Worm (Caenorhabditis elegans): ENCODE measurements around the gene ZK637.15.

ZK637.15 gene

DNA sequence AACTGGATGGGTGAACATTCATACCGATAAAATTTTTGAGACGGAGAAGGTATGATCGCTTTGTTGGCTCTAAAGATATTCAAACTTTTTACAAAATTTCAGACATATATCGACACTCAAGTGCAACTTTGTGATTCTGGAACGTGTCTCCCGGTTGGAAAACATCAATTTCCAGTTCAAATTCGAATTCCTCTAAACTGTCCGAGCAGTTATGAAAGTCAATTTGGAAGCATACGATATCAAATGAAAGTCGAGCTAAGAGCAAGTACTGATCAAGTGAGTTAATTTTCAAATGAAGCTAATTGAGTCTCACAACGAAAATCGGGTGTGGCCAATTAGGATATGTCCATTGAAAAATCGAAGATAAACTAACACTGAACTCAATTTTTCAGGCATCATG, 14.5 kb downstream of the ZK637.15 start:
- TF ChIP-seq ref-1 (GFP tag; conservative IDR thresholded peaks at IDR 0.05), result no peak
- TF ChIP-seq ztf-23 (GFP tag; IDR thresholded peaks at IDR 0.05), result no peak
- no peak for TF ChIP-seq T22C8.4 (GFP tag; IDR thresholded peaks at IDR 0.05)
- TF ChIP-seq flt-1 (GFP tag; IDR thresholded peaks at IDR 0.05), result no peak
- TF ChIP-seq klf-2 (GFP tag; conservative IDR thresholded peaks at IDR 0.05), result no peak
- no peak for TF ChIP-seq cog-1 (tag; optimal IDR thresholded peaks at IDR 0.05)
- no peak for TF ChIP-seq med-1 (GFP tag; optimal IDR thresholded peaks at IDR 0.05; ENCODE audit: insufficient read depth)
- no peak for TF ChIP-seq ztf-29 (GFP tag; IDR thresholded peaks at IDR 0.05)
- TF ChIP-seq tab-1 (GFP tag; IDR thresholded peaks at IDR 0.05), result no peak

DNA sequence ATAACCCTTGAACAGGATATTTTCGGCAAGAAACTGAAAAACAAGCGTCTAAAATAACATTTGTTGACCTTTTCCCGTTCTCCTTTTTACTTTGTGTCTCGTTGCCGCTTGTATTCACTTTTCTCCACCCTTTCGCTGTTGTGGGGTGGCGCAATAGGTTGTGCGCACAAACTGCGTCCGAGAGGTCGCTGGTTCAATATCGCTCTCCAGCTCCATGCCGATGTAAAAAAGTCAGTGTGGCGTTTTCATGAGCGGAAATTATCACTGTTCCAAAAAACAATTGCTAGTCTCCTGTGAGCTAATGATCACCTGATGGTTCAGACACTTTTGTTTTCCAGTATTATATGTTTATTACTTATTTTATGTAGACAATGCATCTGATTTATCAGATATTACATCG, 17.7 kb downstream of the ZK637.15 start:
- TF ChIP-seq cog-1 (tag; optimal IDR thresholded peaks at IDR 0.05) (peak; percentile 91), tab-1 (GFP tag; IDR thresholded peaks at IDR 0.05) (peak; percentile 93), klf-2 (GFP tag; conservative IDR thresholded peaks at IDR 0.05) (peak; percentile 92), ref-1 (GFP tag; conservative IDR thresholded peaks at IDR 0.05) (peak; percentile 89), ztf-23 (GFP tag; IDR thresholded peaks at IDR 0.05) (peak; percentile 95), T22C8.4 (GFP tag; IDR thresholded peaks at IDR 0.05) (peak; percentile 87), ztf-29 (GFP tag; IDR thresholded peaks at IDR 0.05) (peak; percentile 94), med-1 (GFP tag; optimal IDR thresholded peaks at IDR 0.05; ENCODE audit: insufficient read depth) (peak; percentile 54), flt-1 (GFP tag; IDR thresholded peaks at IDR 0.05) (peak; percentile 96)

DNA sequence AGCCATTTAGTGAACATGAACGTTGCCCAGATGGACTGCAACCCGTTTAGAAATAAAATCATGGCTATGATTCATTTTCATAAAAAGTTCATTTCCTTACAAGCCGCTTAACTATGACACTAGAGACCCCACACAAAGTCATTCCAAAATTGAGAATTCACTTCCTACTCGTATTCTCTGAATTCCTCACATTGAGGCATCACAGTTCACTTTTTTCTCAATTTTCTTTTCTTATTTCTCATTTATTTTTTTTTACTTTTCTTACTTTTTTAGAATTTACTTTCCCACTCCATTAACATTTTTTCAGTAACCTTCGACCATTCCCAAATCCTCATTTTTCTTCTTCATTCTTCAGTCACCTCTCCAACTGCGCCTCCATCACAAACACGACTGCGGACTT, 24.5 kb downstream of the ZK637.15 start, which contains the start of gene dhrr-1:
Gene dhrr-1, plus strand, starts transcription at position 301 of the 400 bp plus-strand sequence.
- no peak for TF ChIP-seq flt-1 (GFP tag; IDR thresholded peaks at IDR 0.05)
- TF ChIP-seq ztf-23 (GFP tag; IDR thresholded peaks at IDR 0.05), result no peak
- TF ChIP-seq ref-1 (GFP tag; conservative IDR thresholded peaks at IDR 0.05), result no peak

DNA sequence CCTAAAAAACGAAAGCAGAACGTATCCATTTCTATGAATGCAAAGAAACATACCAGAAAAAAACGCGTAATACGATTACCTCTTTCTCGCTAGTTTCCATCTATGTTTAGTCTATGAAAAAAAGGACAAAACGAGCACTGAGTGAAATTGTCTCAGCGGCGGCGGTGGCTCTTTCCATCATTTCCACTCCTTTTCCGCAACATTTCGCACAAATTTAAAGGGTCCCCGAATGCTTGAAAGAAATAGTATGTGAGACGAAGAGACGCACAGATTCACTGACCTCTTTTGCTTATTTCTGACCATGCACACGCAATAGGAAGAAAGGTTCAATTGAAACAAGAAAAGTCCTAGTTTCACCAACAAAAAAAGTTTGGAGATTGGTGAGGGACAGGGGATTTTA, 26.4 kb downstream of the ZK637.15 start:
- TF ChIP-seq cog-1 (tag; optimal IDR thresholded peaks at IDR 0.05), result no peak
- no peak for TF ChIP-seq flt-1 (GFP tag; IDR thresholded peaks at IDR 0.05)
- no peak for TF ChIP-seq tab-1 (GFP tag; IDR thresholded peaks at IDR 0.05)
- no peak for TF ChIP-seq T22C8.4 (GFP tag; IDR thresholded peaks at IDR 0.05)
- no peak for TF ChIP-seq ztf-23 (GFP tag; IDR thresholded peaks at IDR 0.05)
- no peak for TF ChIP-seq ref-1 (GFP tag; conservative IDR thresholded peaks at IDR 0.05)

DNA sequence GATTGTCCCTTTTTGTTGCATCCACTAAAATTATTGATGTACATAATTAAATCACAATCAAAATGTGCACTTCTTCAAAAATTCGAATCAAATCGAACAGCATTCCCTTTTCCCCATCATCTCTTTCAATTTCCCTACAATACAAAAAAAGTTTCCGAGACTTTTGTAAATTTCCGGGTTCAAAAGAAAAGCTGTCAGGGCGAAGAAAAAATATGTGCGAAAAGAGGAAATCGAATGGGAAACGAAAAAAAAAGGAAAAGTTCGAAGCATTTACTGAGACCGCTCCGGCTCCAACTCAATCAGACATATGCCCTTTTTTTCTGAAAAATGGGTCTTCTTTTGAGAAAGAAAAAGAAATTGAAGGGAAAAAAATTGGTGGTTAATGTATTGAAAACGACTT, 29.3 kb downstream of the ZK637.15 start:
- TF ChIP-seq klf-2 (GFP tag; conservative IDR thresholded peaks at IDR 0.05), result no peak
- TF ChIP-seq T22C8.4 (GFP tag; IDR thresholded peaks at IDR 0.05), result no peak
- TF ChIP-seq ztf-29 (GFP tag; IDR thresholded peaks at IDR 0.05), result no peak
- TF ChIP-seq ref-1 (GFP tag; conservative IDR thresholded peaks at IDR 0.05), result no peak
- TF ChIP-seq ztf-23 (GFP tag; IDR thresholded peaks at IDR 0.05), result no peak
- TF ChIP-seq tab-1 (GFP tag; IDR thresholded peaks at IDR 0.05), result no peak
- TF ChIP-seq med-1 (GFP tag; optimal IDR thresholded peaks at IDR 0.05; ENCODE audit: insufficient read depth), result no peak
- no peak for TF ChIP-seq cog-1 (tag; optimal IDR thresholded peaks at IDR 0.05)
- no peak for TF ChIP-seq flt-1 (GFP tag; IDR thresholded peaks at IDR 0.05)

DNA sequence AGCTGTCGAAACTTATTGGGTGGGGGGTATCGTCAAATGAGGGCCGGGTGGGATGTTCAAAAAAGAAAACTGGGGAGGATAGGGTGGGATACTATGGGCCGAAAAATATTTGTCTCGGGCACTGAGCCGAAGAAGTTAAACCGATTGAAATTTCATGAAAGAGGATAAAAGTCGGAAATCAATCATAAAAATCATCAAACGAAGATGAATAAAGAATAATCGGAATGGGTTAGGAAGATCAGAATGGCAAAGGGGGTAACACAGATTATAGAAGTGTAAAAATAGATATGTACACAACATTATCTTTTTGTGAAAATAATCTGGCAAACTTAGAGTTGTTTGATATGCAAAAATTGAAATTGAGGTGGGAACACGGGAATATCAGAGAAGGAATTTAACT, 35.7 kb downstream of the ZK637.15 start:
- TF ChIP-seq med-1 (GFP tag; optimal IDR thresholded peaks at IDR 0.05; ENCODE audit: insufficient read depth) (no peak), klf-2 (GFP tag; conservative IDR thresholded peaks at IDR 0.05) (no peak), flt-1 (GFP tag; IDR thresholded peaks at IDR 0.05) (no peak), T22C8.4 (GFP tag; IDR thresholded peaks at IDR 0.05) (no peak), ref-1 (GFP tag; conservative IDR thresholded peaks at IDR 0.05) (no peak), tab-1 (GFP tag; IDR thresholded peaks at IDR 0.05) (no peak), ztf-29 (GFP tag; IDR thresholded peaks at IDR 0.05) (no peak), ztf-23 (GFP tag; IDR thresholded peaks at IDR 0.05) (no peak), cog-1 (tag; optimal IDR thresholded peaks at IDR 0.05) (no peak)

DNA sequence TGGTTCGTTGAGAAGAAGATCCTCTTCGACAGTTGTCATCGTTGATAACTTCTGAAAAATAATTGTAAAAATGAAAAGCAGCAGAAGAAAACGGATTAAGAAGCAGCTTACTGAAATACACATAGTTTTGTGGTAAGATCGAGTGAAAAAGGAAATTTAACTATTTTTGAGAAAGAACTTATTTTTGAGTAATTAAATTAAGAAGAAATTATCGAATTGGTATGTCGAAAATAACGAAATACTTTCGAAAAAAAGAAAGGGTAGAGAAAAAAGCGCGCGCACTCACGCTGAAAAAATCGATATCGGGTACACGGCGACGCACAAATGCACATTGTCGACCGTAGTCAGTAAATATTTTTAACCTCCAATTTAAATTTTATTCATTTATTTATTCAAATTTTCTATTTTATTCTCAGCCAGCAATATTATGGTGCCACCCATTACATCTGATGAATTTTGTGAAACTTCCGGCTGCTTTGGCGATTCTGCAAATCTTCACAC, 36.3 kb downstream of the ZK637.15 start, which contains the start of the genes ZK643.5 and ZK643.2:
Gene ZK643.5, minus strand, starts transcription at position 51 of the 501 bp plus-strand sequence.
Gene ZK643.2, plus strand, starts transcription at position 395 of the 501 bp plus-strand sequence.
- TF ChIP-seq tab-1 (GFP tag; IDR thresholded peaks at IDR 0.05), result no peak
- TF ChIP-seq ztf-23 (GFP tag; IDR thresholded peaks at IDR 0.05), result no peak
- TF ChIP-seq T22C8.4 (GFP tag; IDR thresholded peaks at IDR 0.05), result peak; percentile 99
- TF ChIP-seq ztf-29 (GFP tag; IDR thresholded peaks at IDR 0.05), result no peak
- TF ChIP-seq flt-1 (GFP tag; IDR thresholded peaks at IDR 0.05), result no peak
- TF ChIP-seq klf-2 (GFP tag; conservative IDR thresholded peaks at IDR 0.05), result no peak

DNA sequence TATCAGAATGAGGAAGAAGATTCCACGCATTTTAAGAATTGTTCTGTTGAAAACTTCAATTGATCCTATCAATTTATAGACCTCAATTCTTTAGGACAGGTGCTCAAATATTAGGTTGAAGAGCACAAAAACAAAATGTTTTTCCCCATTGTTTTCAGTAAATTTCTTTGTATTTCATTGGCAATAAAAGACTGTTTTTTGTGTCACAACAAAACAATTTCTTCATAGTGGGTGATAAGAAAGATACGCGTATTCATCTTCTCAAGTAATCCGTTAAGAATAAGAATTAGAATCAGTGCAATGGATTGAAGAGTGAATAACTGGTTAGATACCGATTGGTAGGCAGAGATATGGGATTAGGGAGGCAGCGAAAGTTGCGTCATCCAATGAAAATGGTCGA, 40.8 kb downstream of the ZK637.15 start, which contains the start of gene ZK643.6:
Gene ZK643.6, minus strand, starts transcription at position 101 of the 400 bp plus-strand sequence.
- no peak for TF ChIP-seq T22C8.4 (GFP tag; IDR thresholded peaks at IDR 0.05)
- TF ChIP-seq cog-1 (tag; optimal IDR thresholded peaks at IDR 0.05), result no peak
- no peak for TF ChIP-seq flt-1 (GFP tag; IDR thresholded peaks at IDR 0.05)

DNA sequence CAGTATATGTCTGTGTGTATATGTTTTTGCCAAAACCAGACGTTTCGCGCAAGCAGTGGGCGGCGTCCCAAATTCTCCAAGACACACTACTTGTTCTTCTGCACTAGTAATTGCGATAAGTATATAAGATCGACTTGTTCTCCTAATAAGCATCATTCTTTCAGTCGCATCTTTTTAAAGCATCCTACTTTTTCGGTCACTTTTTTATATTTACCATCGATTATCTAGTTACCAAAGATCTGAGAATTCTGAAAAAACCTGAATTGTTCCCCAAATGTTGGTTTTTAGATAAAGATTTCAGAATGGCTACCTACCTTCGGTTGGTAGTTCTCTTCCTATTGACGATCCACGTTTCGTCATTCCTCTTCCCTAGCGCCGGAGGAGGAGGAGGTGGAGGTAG, 42.1 kb downstream of the ZK637.15 start, which contains the start of gene grl-25:
Gene grl-25, plus strand, starts transcription at position 301 of the 400 bp plus-strand sequence.
- TF ChIP-seq ztf-23 (GFP tag; IDR thresholded peaks at IDR 0.05) (no peak), tab-1 (GFP tag; IDR thresholded peaks at IDR 0.05) (no peak), T22C8.4 (GFP tag; IDR thresholded peaks at IDR 0.05) (no peak), klf-2 (GFP tag; conservative IDR thresholded peaks at IDR 0.05) (no peak), ztf-29 (GFP tag; IDR thresholded peaks at IDR 0.05) (no peak), cog-1 (tag; optimal IDR thresholded peaks at IDR 0.05) (no peak), med-1 (GFP tag; optimal IDR thresholded peaks at IDR 0.05; ENCODE audit: insufficient read depth) (no peak), flt-1 (GFP tag; IDR thresholded peaks at IDR 0.05) (no peak), ref-1 (GFP tag; conservative IDR thresholded peaks at IDR 0.05) (no peak)

DNA sequence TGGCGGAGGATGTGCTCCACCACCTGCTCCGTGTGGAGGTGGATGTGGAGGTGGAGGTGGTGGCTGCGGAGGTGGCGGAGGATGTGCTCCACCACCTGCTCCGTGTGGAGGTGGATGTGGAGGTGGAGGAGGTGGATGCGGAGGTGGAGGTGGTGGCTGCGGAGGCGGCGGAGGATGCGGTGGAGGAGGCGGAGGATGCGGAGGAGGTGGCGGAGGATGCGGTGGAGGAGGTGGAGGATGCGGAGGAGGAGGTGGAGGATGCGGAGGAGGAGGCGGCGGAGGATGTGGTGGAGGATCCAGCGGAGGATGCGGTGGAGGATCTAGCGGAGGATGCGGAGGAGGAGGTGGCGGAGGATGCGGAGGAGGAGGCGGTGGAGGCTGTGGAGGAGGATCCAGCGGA, 42.6 kb downstream of the ZK637.15 start:
- TF ChIP-seq ztf-23 (GFP tag; IDR thresholded peaks at IDR 0.05) (no peak), tab-1 (GFP tag; IDR thresholded peaks at IDR 0.05) (no peak), ref-1 (GFP tag; conservative IDR thresholded peaks at IDR 0.05) (no peak), T22C8.4 (GFP tag; IDR thresholded peaks at IDR 0.05) (no peak), med-1 (GFP tag; optimal IDR thresholded peaks at IDR 0.05; ENCODE audit: insufficient read depth) (no peak), cog-1 (tag; optimal IDR thresholded peaks at IDR 0.05) (no peak), flt-1 (GFP tag; IDR thresholded peaks at IDR 0.05) (no peak), ztf-29 (GFP tag; IDR thresholded peaks at IDR 0.05) (no peak), klf-2 (GFP tag; conservative IDR thresholded peaks at IDR 0.05) (no peak)
